Fruit fly (Drosophila melanogaster): ENCODE measurements around the gene pkaap.

DNA sequence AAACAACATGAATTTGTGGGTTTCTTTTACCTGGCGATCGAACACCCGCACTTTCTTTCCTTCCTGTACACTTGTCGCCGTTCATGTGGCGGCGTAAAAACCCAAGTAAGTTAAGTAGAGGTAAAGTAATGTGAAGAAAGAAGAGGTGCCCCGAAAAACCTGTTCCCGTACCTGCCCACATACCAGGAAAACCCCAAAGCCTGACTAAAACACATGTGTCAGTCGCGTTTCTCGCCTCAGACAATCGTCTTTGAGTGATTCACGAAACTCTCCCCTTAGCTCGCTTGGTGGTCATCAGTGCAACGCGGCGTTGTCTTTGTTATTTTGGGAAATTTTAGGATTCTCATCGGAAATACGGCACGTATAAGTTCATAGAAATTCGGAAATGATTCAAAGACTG, 35.5 kb downstream of the pkaap start:
- no peak for TF ChIP-seq brk (GFP tag; optimal IDR thresholded peaks at IDR 0.05)
- no peak for TF ChIP-seq ey (GFP tag; optimal IDR thresholded peaks at IDR 0.05)
- TF ChIP-seq CG32264 (GFP tag; optimal IDR thresholded peaks at IDR 0.05), result no peak
- no peak for TF ChIP-seq br (GFP tag; optimal IDR thresholded peaks at IDR 0.05)
- TF ChIP-seq Dfd (GFP tag; optimal IDR thresholded peaks at IDR 0.05), result no peak
- TF ChIP-seq Mio (GFP tag; optimal IDR thresholded peaks at IDR 0.05), result no peak
